Worm (Caenorhabditis elegans) whole organism, late embryonic: ENCODE measurements around the gene sup-9.

Experiments used
- C08G9.2 ChIP-seq: sonication (generic microtip); optimal IDR thresholded peaks from 2 replicates; lab custom pipeline; 2016; ENCODE audit warnings: mild to moderate bottlenecking, missing genetic modification characterization, moderate library complexity, missing compliant biosample characterization
- F13H6.1 ChIP-seq: sonication (generic microtip); optimal IDR thresholded peaks from 2 replicates; lab custom pipeline; 2016; ENCODE audit warnings: missing genetic modification characterization, missing compliant biosample characterization
- K02D7.2 ChIP-seq: sonication (generic microtip); optimal IDR thresholded peaks from 2 replicates; lab custom pipeline; 2017; ENCODE audit warnings: mild to moderate bottlenecking, missing genetic modification characterization, missing compliant biosample characterization
- K09A11.1 ChIP-seq: sonication (generic microtip); optimal IDR thresholded peaks from 2 replicates; lab custom pipeline; 2017; ENCODE audit warnings: antibody characterized with exemption, mild to moderate bottlenecking, missing genetic modification characterization, missing compliant biosample characterization; ENCODE audit not compliant: insufficient read depth
- Y22D7AL.16 ChIP-seq: sonication (generic microtip); optimal IDR thresholded peaks from 2 replicates; lab custom pipeline; 2016; ENCODE audit warnings: missing genetic modification characterization, missing compliant biosample characterization
- ahr-1 ChIP-seq: sonication (generic microtip); optimal IDR thresholded peaks from 2 replicates; lab custom pipeline; 2016; ENCODE audit warnings: missing genetic modification characterization, missing compliant biosample characterization
- ceh-14 ChIP-seq: sonication (generic microtip); optimal IDR thresholded peaks from 2 replicates; lab custom pipeline; 2016; ENCODE audit warnings: missing genotype, missing genetic modification characterization, missing compliant biosample characterization
- ceh-18 ChIP-seq: sonication (generic microtip); optimal IDR thresholded peaks from 2 replicates; lab custom pipeline; 2016; ENCODE audit warnings: missing genetic modification characterization, missing compliant biosample characterization
- ceh-24 ChIP-seq: sonication (generic microtip); optimal IDR thresholded peaks from 2 replicates; lab custom pipeline; 2016; ENCODE audit warnings: mild to moderate bottlenecking, missing genetic modification characterization, missing compliant biosample characterization
- ceh-45 ChIP-seq: fragments of 200-800 bp; sonication (Bioruptor generic); IDR thresholded peaks from 2 replicates; pipeline ENCODE4 v1.3.6; 2022; ENCODE audit warnings: missing genetic modification reagents, missing genetic modification characterization, missing compliant biosample characterization
- ceh-48 ChIP-seq: sonication (generic microtip); optimal IDR thresholded peaks from 2 replicates; lab custom pipeline; 2016; ENCODE audit warnings: missing genetic modification characterization, inconsistent platforms, missing compliant biosample characterization
- ceh-9 ChIP-seq: sonication (generic microtip); optimal IDR thresholded peaks from 2 replicates; lab custom pipeline; 2016; ENCODE audit warnings: mild to moderate bottlenecking, missing genetic modification characterization, inconsistent platforms, missing compliant biosample characterization
- dmd-4 ChIP-seq: sonication (generic microtip); optimal IDR thresholded peaks from 2 replicates; lab custom pipeline; 2016; ENCODE audit warnings: borderline replicate concordance, missing genetic modification characterization, missing compliant biosample characterization
- dve-1 ChIP-seq: sonication (generic microtip); optimal IDR thresholded peaks from 2 replicates; lab custom pipeline; 2017; ENCODE audit warnings: antibody characterized with exemption, mild to moderate bottlenecking, missing genetic modification characterization, missing compliant biosample characterization
- elt-2 ChIP-seq: sonication (generic microtip); optimal IDR thresholded peaks from 2 replicates; lab custom pipeline; 2016; ENCODE audit warnings: missing genetic modification reagents, missing genetic modification characterization, missing compliant biosample characterization
- elt-4 ChIP-seq: sonication (generic microtip); optimal IDR thresholded peaks from 2 replicates; lab custom pipeline; 2016; ENCODE audit warnings: missing genetic modification characterization, missing compliant biosample characterization
- eyg-1 ChIP-seq: sonication (generic microtip); optimal IDR thresholded peaks from 2 replicates; lab custom pipeline; 2016; ENCODE audit warnings: missing genotype, missing genetic modification characterization, missing compliant biosample characterization
- fkh-10 ChIP-seq: fragments of 150-350 bp; optimal IDR thresholded peaks from 2 replicates; lab custom pipeline; 2014; ENCODE audit warnings: missing biosample characterization, missing genetic modification reagents, missing genetic modification characterization
- fkh-6 ChIP-seq: sonication (generic microtip); optimal IDR thresholded peaks from 2 replicates; lab custom pipeline; 2016; ENCODE audit warnings: missing genetic modification characterization, missing compliant biosample characterization
- gmeb-2 ChIP-seq: sonication (generic microtip); optimal IDR thresholded peaks from 2 replicates; lab custom pipeline; 2016; ENCODE audit warnings: missing genetic modification characterization, inconsistent platforms, missing compliant biosample characterization
- hlh-8 ChIP-seq: sonication (generic microtip); optimal IDR thresholded peaks from 2 replicates; lab custom pipeline; 2016; ENCODE audit warnings: missing genotype, missing genetic modification characterization, missing compliant biosample characterization
- lin-11 ChIP-seq: fragments of 200-800 bp; sonication (Bioruptor generic); optimal IDR thresholded peaks from 2 replicates; lab custom pipeline; 2018; ENCODE audit warnings: mild to moderate bottlenecking, missing genetic modification characterization, missing compliant biosample characterization
- madf-2 ChIP-seq: sonication (generic microtip); optimal IDR thresholded peaks from 2 replicates; lab custom pipeline; 2017; ENCODE audit warnings: missing genetic modification characterization, missing compliant biosample characterization
- nhr-11 ChIP-seq: fragments of 150-350 bp; optimal IDR thresholded peaks from 2 replicates; lab custom pipeline; 2014; ENCODE audit warnings: missing biosample characterization, missing genetic modification characterization
- npax-4 ChIP-seq: sonication (generic microtip); optimal IDR thresholded peaks from 2 replicates; lab custom pipeline; 2016; ENCODE audit warnings: missing genetic modification characterization, missing compliant biosample characterization
- pqm-1 ChIP-seq: sonication (generic microtip); optimal IDR thresholded peaks from 2 replicates; lab custom pipeline; 2016; ENCODE audit warnings: missing genetic modification characterization, missing compliant biosample characterization
- ref-2 ChIP-seq: sonication (generic microtip); optimal IDR thresholded peaks from 2 replicates; lab custom pipeline; 2016; ENCODE audit warnings: missing genetic modification characterization, missing compliant biosample characterization
- rnt-1 ChIP-seq: sonication (generic microtip); optimal IDR thresholded peaks from 2 replicates; lab custom pipeline; 2016; ENCODE audit warnings: missing genetic modification characterization, missing compliant biosample characterization
- sdc-2 ChIP-seq: sonication (generic microtip); optimal IDR thresholded peaks from 2 replicates; lab custom pipeline; 2016; ENCODE audit warnings: missing genotype, missing genetic modification characterization, missing compliant biosample characterization
- sox-2 ChIP-seq: fragments of 200-800 bp; sonication (Bioruptor generic); IDR thresholded peaks from 2 replicates; pipeline ENCODE4 v1.3.6; 2022; ENCODE audit warnings: missing genetic modification reagents, missing genetic modification characterization, missing compliant biosample characterization
- sox-4 ChIP-seq: sonication (generic microtip); optimal IDR thresholded peaks from 2 replicates; lab custom pipeline; 2017; ENCODE audit warnings: mild to moderate bottlenecking, missing genetic modification characterization, inconsistent platforms, missing compliant biosample characterization
- syd-9 ChIP-seq: sonication (generic microtip); optimal IDR thresholded peaks from 2 replicates; lab custom pipeline; 2016; ENCODE audit warnings: mild to moderate bottlenecking, missing genetic modification characterization, moderate library complexity, missing compliant biosample characterization
- tbx-2 ChIP-seq: sonication (generic microtip); optimal IDR thresholded peaks from 2 replicates; lab custom pipeline; 2016; ENCODE audit warnings: missing genetic modification characterization, missing compliant biosample characterization
- tbx-7 ChIP-seq: sonication (generic microtip); optimal IDR thresholded peaks from 2 replicates; lab custom pipeline; 2016; ENCODE audit warnings: missing genotype, missing genetic modification characterization, missing compliant biosample characterization
- unc-55 ChIP-seq: sonication (generic microtip); optimal IDR thresholded peaks from 2 replicates; lab custom pipeline; 2017; ENCODE audit warnings: missing biosample characterization, missing genetic modification reagents, missing genetic modification characterization
- unc-86 ChIP-seq: sonication (generic microtip); optimal IDR thresholded peaks from 2 replicates; lab custom pipeline; 2016; ENCODE audit warnings: missing genetic modification characterization, missing compliant biosample characterization

Gene sup-9

DNA sequence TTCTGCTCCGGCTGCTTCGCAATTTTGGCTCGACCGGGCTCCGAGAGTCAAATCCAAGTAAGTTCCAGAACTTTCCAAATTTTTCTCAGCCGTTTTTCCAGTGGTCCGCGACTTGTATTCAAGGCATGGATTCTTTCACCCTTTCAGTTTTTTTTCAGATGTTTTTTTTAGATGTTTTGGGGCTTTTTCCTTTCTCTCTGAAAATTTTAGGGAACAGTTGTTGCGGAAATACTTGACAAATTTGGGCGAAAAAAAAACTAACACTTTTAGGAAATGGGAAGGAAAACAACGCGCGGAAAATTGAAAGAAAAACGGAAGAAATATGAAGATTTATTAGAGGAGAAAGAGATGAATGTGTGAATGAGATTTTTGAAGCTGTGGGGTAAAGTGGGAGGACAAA, 38.7 kb upstream of the sup-9 start, which contains the start of the genes T05A8.11 and nep-2:
TSS of gene T05A8.11 (minus strand) at position 101 of the 400 bp plus-strand sequence.
TSS of gene nep-2 (minus strand) at position 192 of the 400 bp plus-strand sequence.
- TF ChIP-seq elt-2: no peak
- TF ChIP-seq pqm-1 (tag; lab: Kevin White, UChicago): no peak
- TF ChIP-seq unc-86 (tag; lab: Kevin White, UChicago): no peak
- TF ChIP-seq madf-2 (tag; lab: Kevin White, UChicago): no peak
- no peak for TF ChIP-seq ref-2 (tag; lab: Kevin White, UChicago)
- TF ChIP-seq rnt-1: no peak
- TF ChIP-seq sox-2: no peak

DNA sequence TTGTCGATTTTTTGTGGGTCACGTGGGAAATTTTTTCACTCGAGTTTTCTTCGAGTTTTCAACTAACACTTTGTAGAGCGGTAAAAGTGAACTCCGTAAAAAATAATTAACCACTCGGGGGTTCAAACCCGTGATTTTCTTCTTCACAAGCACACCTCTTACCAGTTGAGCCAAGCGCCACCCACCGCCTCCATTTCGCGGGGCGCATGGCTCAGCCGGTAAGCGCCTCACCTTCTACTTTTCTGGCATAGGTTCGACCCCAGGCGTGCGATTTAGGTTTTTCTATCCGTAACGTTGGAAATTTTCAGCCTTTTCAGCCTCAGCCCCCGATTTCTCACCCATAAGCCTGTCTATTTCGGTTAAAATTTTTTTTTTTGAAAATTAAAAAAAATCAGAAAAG, 35.2 kb upstream of the sup-9 start:
- TF ChIP-seq ceh-45 (GFP tag; lab: Robert Waterston, UW): no peak
- no peak for TF ChIP-seq lin-11
- TF ChIP-seq syd-9 (tag; lab: Kevin White, UChicago): no peak
- no peak for TF ChIP-seq ahr-1
- no peak for TF ChIP-seq ceh-9 (tag; lab: Kevin White, UChicago)
- no peak for TF ChIP-seq ceh-24
- TF ChIP-seq fkh-6 (tag; lab: Kevin White, UChicago): no peak

DNA sequence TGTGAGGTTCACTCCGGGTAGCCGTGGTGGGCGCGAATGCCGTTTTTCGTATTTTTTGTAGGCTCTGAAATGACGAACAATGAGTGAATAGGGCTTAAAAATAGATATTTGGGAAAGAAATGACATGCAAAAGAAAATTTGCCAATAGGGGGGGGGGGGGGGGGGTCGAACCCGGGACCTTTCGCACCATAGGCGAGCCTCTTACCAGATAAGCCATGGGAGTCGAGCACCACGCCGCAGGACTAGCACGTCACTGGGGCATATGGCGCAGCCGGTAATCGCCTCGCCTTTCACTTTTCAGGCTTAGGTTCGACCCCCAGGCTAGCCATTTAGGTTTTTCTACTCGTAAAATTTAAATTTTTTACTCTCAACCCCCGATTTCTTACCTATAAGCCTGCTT, 32.4 kb upstream of the sup-9 start:
- no peak for TF ChIP-seq ceh-48
- TF ChIP-seq syd-9 (tag; lab: Kevin White, UChicago): no peak
- TF ChIP-seq npax-4 (tag; lab: Kevin White, UChicago): no peak
- no peak for TF ChIP-seq tbx-7 (tag; lab: Kevin White, UChicago)
- TF ChIP-seq gmeb-2 (tag; lab: Kevin White, UChicago): no peak
- no peak for TF ChIP-seq Y22D7AL.16 (tag; lab: Kevin White, UChicago)
- TF ChIP-seq K02D7.2 (tag; lab: Kevin White, UChicago): no peak
- TF ChIP-seq madf-2 (tag; lab: Kevin White, UChicago): no peak
- no peak for TF ChIP-seq eyg-1 (tag; lab: Kevin White, UChicago)
- no peak for TF ChIP-seq tbx-2
- no peak for TF ChIP-seq nhr-11 (tag; lab: Kevin White, UChicago)
- no peak for TF ChIP-seq fkh-10 (GFP tag; lab: Kevin White, UChicago)
- TF ChIP-seq K09A11.1 (tag; lab: Kevin White, UChicago): no peak
- no peak for TF ChIP-seq unc-55 (GFP tag; lab: Kevin White, UChicago)

DNA sequence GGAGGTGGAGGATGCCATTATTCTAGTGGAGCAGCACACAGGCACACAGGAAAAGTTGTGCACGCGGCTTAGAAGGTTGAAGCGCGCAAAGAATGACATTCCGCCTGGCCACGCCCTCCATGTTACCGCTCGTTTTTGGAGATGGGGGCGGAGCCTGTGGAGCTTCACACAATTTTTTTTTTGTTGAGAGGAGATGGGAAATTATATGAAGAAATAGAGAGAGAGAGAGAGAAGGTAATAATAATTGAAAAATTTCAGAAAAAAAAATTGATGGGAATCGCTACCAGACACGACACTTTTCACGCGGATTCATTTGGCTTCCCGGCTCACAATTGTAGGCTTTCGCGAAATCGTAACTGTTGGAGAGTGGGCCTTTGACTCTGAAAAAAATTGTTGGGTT, 30.5 kb upstream of the sup-9 start, which contains the start of gene T05A8.3:
TSS of gene T05A8.3 (minus strand) at position 101 of the 400 bp plus-strand sequence.
- no peak for TF ChIP-seq tbx-2
- TF ChIP-seq K09A11.1 (tag; lab: Kevin White, UChicago): no peak
- TF ChIP-seq dmd-4: no peak
- no peak for TF ChIP-seq sox-4 (tag; lab: Kevin White, UChicago)
- no peak for TF ChIP-seq ceh-14 (tag; lab: Kevin White, UChicago)
- TF ChIP-seq madf-2 (tag; lab: Kevin White, UChicago): no peak
- no peak for TF ChIP-seq F13H6.1 (tag; lab: Kevin White, UChicago)
- TF ChIP-seq elt-4 (tag; lab: Kevin White, UChicago): no peak
- TF ChIP-seq elt-2: no peak
- no peak for TF ChIP-seq fkh-10 (GFP tag; lab: Kevin White, UChicago)
- TF ChIP-seq, all 69 proteins: peak for 0

DNA sequence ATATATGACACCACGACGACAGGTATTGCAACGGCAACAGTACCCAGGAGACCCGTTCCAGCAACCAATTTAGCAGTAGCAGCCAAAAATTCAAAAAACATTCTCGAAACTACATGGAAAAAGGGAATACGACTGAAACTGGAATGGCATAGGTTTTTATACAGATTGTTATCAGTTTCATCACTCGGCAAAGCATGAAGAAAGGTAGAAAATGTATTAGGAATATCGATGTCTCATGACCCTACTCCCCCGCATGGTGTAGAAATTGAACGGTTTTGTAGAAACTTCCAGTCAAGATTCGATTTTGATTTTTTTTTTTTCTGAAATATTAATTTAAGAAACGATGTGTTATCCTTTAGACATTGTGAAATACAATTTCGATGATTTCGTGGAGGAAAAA, 24.1 kb upstream of the sup-9 start, which contains the start of gene T05A8.2:
TSS of gene T05A8.2 (minus strand) at position 101 of the 400 bp plus-strand sequence.
- no peak for TF ChIP-seq sdc-2 (tag; lab: Kevin White, UChicago)
- no peak for TF ChIP-seq nhr-11 (tag; lab: Kevin White, UChicago)
- TF ChIP-seq hlh-8 (tag; lab: Kevin White, UChicago): no peak
- TF ChIP-seq C08G9.2: no peak
- no peak for TF ChIP-seq elt-4 (tag; lab: Kevin White, UChicago)
- TF ChIP-seq ceh-18 (tag; lab: Kevin White, UChicago): no peak
- TF ChIP-seq dve-1 (tag; lab: Kevin White, UChicago): no peak
- TF ChIP-seq elt-2: no peak
